Fruit fly (Drosophila melanogaster): ENCODE results near the gene CG5376.
A peak's percentile ranks its signal among the peaks of the same experiment; 100 is the strongest.

The CG5376 gene

DNA sequence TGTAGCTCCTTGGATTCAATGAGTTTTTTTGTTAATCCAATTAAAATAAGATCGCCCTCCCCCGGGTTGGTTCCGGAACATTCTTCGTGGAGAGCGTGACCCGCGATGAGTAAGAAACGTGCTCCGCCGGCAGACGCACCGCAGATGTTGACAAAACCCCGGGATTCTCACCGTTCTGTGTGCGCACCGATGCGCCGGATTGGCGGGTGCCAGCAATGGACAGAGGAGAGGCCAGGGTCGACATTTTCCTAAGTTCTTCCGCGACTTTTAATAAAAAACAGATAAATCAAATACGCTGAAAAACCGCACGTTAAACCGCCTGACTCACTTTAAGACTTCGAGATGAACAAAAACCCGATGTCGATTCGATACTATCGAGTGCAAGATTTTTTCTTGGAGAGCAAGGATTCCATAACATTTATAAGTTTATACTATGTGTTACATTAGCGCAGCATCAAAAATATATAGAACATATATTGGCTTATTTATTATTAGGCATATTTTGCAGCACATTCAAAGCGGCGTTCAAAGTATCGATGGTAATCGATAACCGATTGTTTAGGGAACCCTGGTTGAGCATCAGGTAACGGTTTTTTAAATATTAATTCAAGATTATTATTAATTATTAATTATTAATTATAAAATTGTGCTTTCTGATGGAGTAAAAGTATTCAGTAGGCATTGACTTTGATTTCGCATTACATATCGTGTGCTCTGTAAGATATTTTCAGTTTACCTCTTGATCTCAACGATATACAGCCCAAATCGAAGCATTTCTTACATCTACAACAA, 2.5 kb upstream of the CG5376 start, which contains the start of the genes CCT1 and tHMG1:
TSS of gene CCT1 (minus strand) at position 352 of the 792 bp plus-strand sequence.
TSS of gene tHMG1 (plus strand) at position 742 of the 792 bp plus-strand sequence.
- TF ChIP-seq OdsH (GFP tag; optimal IDR thresholded peaks at IDR 0.05) (no peak), lz (GFP tag; optimal IDR thresholded peaks at IDR 0.05) (peak; percentile 15), CG11902 (GFP tag; optimal IDR thresholded peaks at IDR 0.05) (no peak), cyc (GFP tag; optimal IDR thresholded peaks at IDR 0.05) (no peak), esn (GFP tag; optimal IDR thresholded peaks at IDR 0.05) (peak; percentile 45), CG11294 (GFP tag; IDR thresholded peaks at IDR 0.05) (no peak), CG31627 (GFP tag; optimal IDR thresholded peaks at IDR 0.05) (peak; percentile 13), CG11762 (GFP tag; optimal IDR thresholded peaks at IDR 0.05; ENCODE audit: insufficient read depth) (no peak), CG3032 (tag; optimal IDR thresholded peaks at IDR 0.05) (peak; percentile 27)

DNA sequence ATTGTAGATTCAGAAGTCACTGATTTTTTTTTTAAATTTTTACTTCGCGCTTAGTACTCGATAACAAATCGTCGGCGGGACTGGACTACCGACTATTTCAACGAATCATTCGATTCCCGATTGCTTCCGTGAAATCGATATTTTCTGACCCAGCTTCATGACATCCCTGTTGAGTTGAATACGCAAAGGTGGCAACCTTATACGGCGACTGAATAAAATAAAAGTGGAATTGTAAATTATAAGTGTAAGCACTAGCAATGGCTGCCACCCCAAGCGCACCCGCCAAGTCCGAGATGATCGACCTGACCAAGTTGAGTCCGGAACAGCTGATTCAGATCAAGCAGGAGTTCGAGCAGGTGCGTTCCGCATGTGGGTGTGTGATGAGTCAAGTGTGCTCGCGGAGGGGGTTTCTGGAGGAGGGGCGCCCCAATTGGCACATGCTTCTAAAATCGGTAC, 1.7 kb downstream of the CG5376 start, which contains the start of gene Pfdn5:
TSS of gene Pfdn5 (plus strand) at position 3 of the 456 bp plus-strand sequence.
- TF ChIP-seq pdm3 (GFP tag; optimal IDR thresholded peaks at IDR 0.05) (no peak), OdsH (GFP tag; optimal IDR thresholded peaks at IDR 0.05) (no peak)

dm6 chr3R:22483537-22483936, 5.2 kb downstream of the CG5376 start:
- TF ChIP-seq CG15336 (GFP tag; IDR thresholded peaks at IDR 0.05) (no peak), CG4318 (GFP tag; optimal IDR thresholded peaks at IDR 0.05) (no peak), ss (GFP tag; optimal IDR thresholded peaks at IDR 0.05) (no peak), lz (GFP tag; optimal IDR thresholded peaks at IDR 0.05) (no peak), CG32006 (GFP tag; optimal IDR thresholded peaks at IDR 0.05) (no peak), Gug (GFP tag; IDR thresholded peaks at IDR 0.05) (no peak), CG11294 (GFP tag; IDR thresholded peaks at IDR 0.05) (no peak), Hr39 (GFP tag; optimal IDR thresholded peaks at IDR 0.05) (no peak), CG34406 (GFP tag; optimal IDR thresholded peaks at IDR 0.05) (no peak), Lpt (GFP tag; optimal IDR thresholded peaks at IDR 0.05) (no peak), salr (GFP tag; optimal IDR thresholded peaks at IDR 0.05) (no peak), fd85E (GFP tag; optimal IDR thresholded peaks at IDR 0.05) (no peak)

DNA sequence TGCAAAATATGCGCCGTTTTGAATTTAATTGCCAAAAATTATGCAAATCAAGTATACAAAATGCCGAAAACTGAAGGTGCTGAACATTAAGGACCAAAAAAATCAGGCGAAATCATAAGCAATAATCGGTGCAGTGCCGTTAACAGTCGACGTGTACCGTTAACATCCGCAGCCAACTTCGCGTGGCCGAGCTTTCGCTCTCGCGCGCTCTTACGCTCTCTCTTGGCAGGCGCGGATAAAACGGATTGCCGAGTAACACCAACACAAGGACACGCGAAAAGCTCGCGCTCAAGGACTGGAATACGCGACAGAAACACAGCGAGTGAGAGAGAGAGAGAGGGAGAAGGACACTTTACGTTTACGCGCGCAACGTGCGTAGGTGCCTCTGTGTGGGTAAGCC, 18.7 kb downstream of the CG5376 start:
- no peak for TF ChIP-seq CG6163 (GFP tag; IDR thresholded peaks at IDR 0.05)
- TF ChIP-seq Gug (GFP tag; IDR thresholded peaks at IDR 0.05): no peak
- TF ChIP-seq CG11294 (GFP tag; IDR thresholded peaks at IDR 0.05): no peak
- no peak for TF ChIP-seq cyc (GFP tag; optimal IDR thresholded peaks at IDR 0.05)
- no peak for TF ChIP-seq fd59A (GFP tag; optimal IDR thresholded peaks at IDR 0.05)
- TF ChIP-seq lz (GFP tag; optimal IDR thresholded peaks at IDR 0.05): no peak

DNA sequence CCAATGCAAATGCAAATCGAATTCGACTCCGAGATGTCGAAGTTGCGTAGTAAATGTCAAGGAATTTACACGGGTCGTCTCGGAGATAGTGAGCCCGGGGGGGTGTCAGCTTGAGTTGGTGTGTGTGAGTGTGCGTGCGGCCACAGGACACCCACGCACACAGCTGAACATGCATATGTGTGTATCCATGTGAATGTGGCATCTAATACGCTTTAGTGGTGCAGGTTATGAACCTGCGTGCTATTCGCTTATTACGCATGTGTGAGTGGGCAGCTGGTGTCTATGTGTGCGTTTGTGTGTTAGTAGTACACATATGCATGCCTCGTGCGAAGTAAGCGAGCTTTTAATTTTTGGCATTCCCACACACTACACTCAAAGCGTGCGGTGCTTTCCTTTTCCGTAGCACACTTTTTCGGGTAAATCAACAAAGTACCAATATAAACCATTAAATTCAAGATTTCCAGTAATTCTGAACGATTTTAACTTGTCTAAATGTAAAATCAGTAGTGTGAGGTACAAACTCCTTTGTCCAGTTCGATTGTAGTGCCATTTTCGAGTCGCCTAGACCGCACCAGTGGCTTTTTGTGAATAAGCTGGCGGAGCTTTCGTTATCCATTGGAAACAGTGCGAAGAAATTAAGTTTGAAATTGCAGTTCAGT, 19.8 kb downstream of the CG5376 start:
- TF ChIP-seq CG34406 (GFP tag; optimal IDR thresholded peaks at IDR 0.05): peak; percentile 57
- TF ChIP-seq CG9139 (GFP tag; optimal IDR thresholded peaks at IDR 0.05): no peak
- peak in 1 of 2 experiments; percentile 71 for TF ChIP-seq ss (GFP tag; optimal IDR thresholded peaks at IDR 0.05)
- TF ChIP-seq Sox15 (GFP tag; optimal IDR thresholded peaks at IDR 0.05): peak; percentile 43
- TF ChIP-seq vri (GFP tag; optimal IDR thresholded peaks at IDR 0.05): no peak
- peak; percentile 75 for TF ChIP-seq Hr4 (GFP tag; optimal IDR thresholded peaks at IDR 0.05)
- TF ChIP-seq Sox102F (GFP tag; optimal IDR thresholded peaks at IDR 0.05): peak; percentile 70
- peak; percentile 63 for TF ChIP-seq Hr39 (GFP tag; optimal IDR thresholded peaks at IDR 0.05)
- peak; percentile 60 for TF ChIP-seq net (GFP tag; optimal IDR thresholded peaks at IDR 0.05)
- no peak for TF ChIP-seq fkh (GFP tag; optimal IDR thresholded peaks at IDR 0.05)
- TF ChIP-seq topi (GFP tag; optimal IDR thresholded peaks at IDR 0.05): peak; percentile 65
- TF ChIP-seq fd59A (GFP tag; optimal IDR thresholded peaks at IDR 0.05): no peak
- no peak for TF ChIP-seq esn (GFP tag; optimal IDR thresholded peaks at IDR 0.05)
- no peak for TF ChIP-seq CG6276 (GFP tag; optimal IDR thresholded peaks at IDR 0.05)
- peak; percentile 31 for TF ChIP-seq CG11762 (GFP tag; optimal IDR thresholded peaks at IDR 0.05; ENCODE audit: insufficient read depth)
- peak; percentile 73 for TF ChIP-seq CG3032 (tag; optimal IDR thresholded peaks at IDR 0.05)
- TF ChIP-seq cyc (GFP tag; optimal IDR thresholded peaks at IDR 0.05): peak; percentile 69
- TF ChIP-seq Eip78C (GFP tag): peak; percentile 86
- no peak for TF ChIP-seq Lpt (GFP tag; optimal IDR thresholded peaks at IDR 0.05)
- TF ChIP-seq CG1621 (tag; optimal IDR thresholded peaks at IDR 0.05): no peak
- TF ChIP-seq CG10669 (GFP tag; optimal IDR thresholded peaks at IDR 0.05): no peak
- TF ChIP-seq Blimp-1 (GFP tag; optimal IDR thresholded peaks at IDR 0.05): no peak
- TF ChIP-seq CG6163 (GFP tag; IDR thresholded peaks at IDR 0.05): peak; percentile 77
- peak; percentile 65 for TF ChIP-seq CG11294 (GFP tag; IDR thresholded peaks at IDR 0.05)
- TF ChIP-seq Hr38 (GFP tag; optimal IDR thresholded peaks at IDR 0.05): no peak
- TF ChIP-seq CG10631 (GFP tag; optimal IDR thresholded peaks at IDR 0.05): peak; percentile 61
- TF ChIP-seq CG11902 (GFP tag; optimal IDR thresholded peaks at IDR 0.05): peak; percentile 33
- TF ChIP-seq Eip75B (GFP tag; optimal IDR thresholded peaks at IDR 0.05): peak; percentile 78
